Worm (Caenorhabditis elegans) whole organism, midembryonic: ENCODE measurements around the gene F01G12.18.

Source experiments
- T22C8.4 ChIP-seq: fragments of 200-800 bp; sonication (Bioruptor generic); IDR thresholded peaks from 2 replicates; pipeline ENCODE4 v1.3.6; 2022; ENCODE audit warnings: missing genetic modification characterization, missing compliant biosample characterization
- cog-1 ChIP-seq: sonication (generic microtip); optimal IDR thresholded peaks from 2 replicates; lab custom pipeline; 2016; ENCODE audit warnings: missing genetic modification characterization, missing compliant biosample characterization
- flt-1 ChIP-seq: fragments of 200-800 bp; sonication (Bioruptor generic); IDR thresholded peaks from 2 replicates; pipeline ENCODE4 v1.3.6; 2022; ENCODE audit warnings: missing genetic modification characterization, missing compliant biosample characterization
- med-1 ChIP-seq: sonication (generic microtip); optimal IDR thresholded peaks from 2 replicates; lab custom pipeline; 2017; ENCODE audit warnings: missing genetic modification characterization, mild to moderate bottlenecking, missing compliant biosample characterization, antibody characterized with exemption, missing genetic modification reagents; ENCODE audit not compliant: insufficient read depth
- ref-1 ChIP-seq: fragments of 200-800 bp; sonication (Bioruptor generic); conservative IDR thresholded peaks from 2 replicates; pipeline ENCODE4 v1.3.6; 2022; ENCODE audit warnings: missing genetic modification reagents, missing genetic modification characterization, missing compliant biosample characterization
- tab-1 ChIP-seq: fragments of 200-800 bp; sonication (Bioruptor generic); IDR thresholded peaks from 2 replicates; pipeline ENCODE4 v1.3.6; 2022; ENCODE audit warnings: missing genetic modification characterization, missing compliant biosample characterization
- ztf-23 ChIP-seq: fragments of 200-800 bp; sonication (Bioruptor generic); IDR thresholded peaks from 2 replicates; pipeline ENCODE4 v1.3.6; 2022; ENCODE audit warnings: missing genetic modification reagents, missing genetic modification characterization, missing compliant biosample characterization

DNA sequence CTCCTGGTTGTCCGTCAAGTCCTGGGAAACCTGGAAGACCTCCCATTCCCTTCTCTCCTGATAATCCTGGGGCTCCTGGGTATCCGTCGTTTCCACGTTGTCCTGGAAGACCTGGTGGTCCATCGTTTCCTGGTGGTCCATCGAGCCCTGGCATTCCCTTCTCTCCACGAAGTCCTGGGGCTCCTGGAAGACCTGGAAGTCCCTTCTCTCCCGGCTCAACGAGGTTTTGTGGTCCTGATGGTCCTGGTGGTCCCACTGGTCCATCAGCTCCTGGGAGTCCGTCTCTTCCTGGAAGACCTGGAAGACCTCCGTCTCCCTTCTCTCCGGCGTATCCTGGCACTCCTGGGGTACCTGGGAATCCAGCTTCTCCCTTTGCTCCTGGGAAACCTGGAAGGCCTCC is 16.4 kb downstream of the F01G12.18 start:
- TF ChIP-seq flt-1 (GFP tag; lab: Robert Waterston, UW), result no peak
- TF ChIP-seq ztf-23 (GFP tag; lab: Robert Waterston, UW), result no peak
- TF ChIP-seq T22C8.4, result no peak
- no peak for TF ChIP-seq tab-1 (GFP tag; lab: Robert Waterston, UW)
- no peak for TF ChIP-seq cog-1 (tag; lab: Kevin White, UChicago)
- no peak for TF ChIP-seq med-1 (GFP tag; lab: Kevin White, UChicago)
- no peak for TF ChIP-seq ref-1 (GFP tag; lab: Robert Waterston, UW)
